Worm (Caenorhabditis elegans) whole organism, mixed stage, embryonic: ENCODE data around the gene F56D6.14.

Experiments used
- ces-1 ChIP-seq: fragments of 150-350 bp; optimal IDR thresholded peaks from 2 replicates; lab custom pipeline; 2014; ENCODE audit warnings: missing biosample characterization, missing genetic modification reagents, missing genetic modification characterization
- lsy-2 ChIP-seq: fragments of 150-350 bp; optimal IDR thresholded peaks from 2 replicates; lab custom pipeline; 2014; ENCODE audit warnings: missing biosample characterization, missing genetic modification characterization
- nhr-2 ChIP-seq: fragments of 150-350 bp; optimal IDR thresholded peaks from 2 replicates; lab custom pipeline; 2014; ENCODE audit warnings: missing biosample characterization, missing genetic modification characterization
- pha-4 ChIP-seq: fragments of 150-350 bp; optimal IDR thresholded peaks from 2 replicates; lab custom pipeline; 2018; ENCODE audit warnings: missing biosample characterization, missing genetic modification reagents, missing genetic modification characterization

- TF ChIP-seq nhr-2 (tag; lab: Kevin White, UChicago) (no peak), ces-1 (GFP tag; lab: Kevin White, UChicago) (no peak), lsy-2 (no peak), pha-4 (tag; lab: Kevin White, UChicago) (no peak)
Observed at ce11 chrIV:3869875-3870274, 47.6 kb upstream of the F56D6.14 start.
